Worm (Caenorhabditis elegans) whole organism, L3 larva: ENCODE data around the gene ced-3.

Experiments
- R02D3.7 ChIP-seq: fragments of 150-350 bp; optimal IDR thresholded peaks from 2 replicates; lab custom pipeline; 2014; ENCODE audit warnings: missing biosample characterization, missing genetic modification characterization
- aly-2 ChIP-seq: fragments of 150-350 bp; optimal IDR thresholded peaks from 2 replicates; lab custom pipeline; 2014; ENCODE audit warnings: missing biosample characterization, missing genetic modification characterization
- ama-1 ChIP-seq: fragments of 150-350 bp; optimal IDR thresholded peaks from 2 replicates; lab custom pipeline; 2018
- ceh-28 ChIP-seq: fragments of 150-350 bp; optimal IDR thresholded peaks from 2 replicates; lab custom pipeline; 2014; ENCODE audit warnings: missing biosample characterization, missing genetic modification reagents, missing genetic modification characterization
- ceh-82 ChIP-seq: fragments of 150-350 bp; optimal IDR thresholded peaks from 2 replicates; lab custom pipeline; 2014; ENCODE audit warnings: missing biosample characterization, missing genetic modification characterization
- ceh-9 ChIP-seq: sonication (generic microtip); optimal IDR thresholded peaks from 2 replicates; lab custom pipeline; 2018; ENCODE audit warnings: missing biosample characterization, missing genetic modification characterization
- egl-5 ChIP-seq: fragments of 150-350 bp; optimal IDR thresholded peaks from 2 replicates; lab custom pipeline; 2017; ENCODE audit warnings: missing biosample characterization, missing genetic modification reagents, missing genetic modification characterization, inconsistent platforms
- elt-2 ChIP-seq: sonication (generic microtip); optimal IDR thresholded peaks from 2 replicates; lab custom pipeline; 2016; ENCODE audit warnings: missing genetic modification reagents, mild to moderate bottlenecking, missing genetic modification characterization, missing compliant biosample characterization
- elt-3 ChIP-seq, 3 experiments: fragments of 150-350 bp in 1 of 3; sonication (generic microtip) in 2 of 3; optimal IDR thresholded peaks; 2 replicates in 2 of 3; 4 replicates in 1 of 3; lab custom pipeline; 2014 to 2017; ENCODE audit warnings: missing biosample characterization in 3 of 3, missing genetic modification characterization in 3 of 3
- eor-1 ChIP-seq, 2 experiments: fragments of 150-350 bp; optimal IDR thresholded peaks; 2 replicates each; lab custom pipeline; 2014 to 2018; ENCODE audit warnings: missing biosample characterization in 2 of 2, missing genetic modification characterization in 2 of 2
- fkh-10 ChIP-seq: sonication (generic microtip); optimal IDR thresholded peaks from 2 replicates; lab custom pipeline; 2017; ENCODE audit warnings: missing biosample characterization, missing genetic modification reagents, missing genetic modification characterization
- fos-1 ChIP-seq: fragments of 150-350 bp; optimal IDR thresholded peaks from 2 replicates; lab custom pipeline; 2014; ENCODE audit warnings: missing biosample characterization, missing genetic modification characterization
- hmg-11 ChIP-seq: sonication (generic microtip); optimal IDR thresholded peaks from 2 replicates; lab custom pipeline; 2016; ENCODE audit warnings: missing genetic modification characterization, missing compliant biosample characterization
- jun-1 ChIP-seq: fragments of 150-350 bp; optimal IDR thresholded peaks from 2 replicates; lab custom pipeline; 2014; ENCODE audit warnings: missing biosample characterization, missing genetic modification reagents, missing genetic modification characterization
- lin-39 ChIP-seq: fragments of 150-350 bp; optimal IDR thresholded peaks from 2 replicates; lab custom pipeline; 2018; ENCODE audit warnings: missing biosample characterization, missing genetic modification reagents, missing genetic modification characterization
- lsy-12 ChIP-seq: sonication (generic microtip); optimal IDR thresholded peaks from 2 replicates; lab custom pipeline; 2016; ENCODE audit warnings: mild to moderate bottlenecking, missing genetic modification characterization, missing compliant biosample characterization
- mml-1 ChIP-seq: fragments of 150-350 bp; sonication (generic microtip); optimal IDR thresholded peaks from 3 replicates; lab custom pipeline; 2014; ENCODE audit warnings: missing biosample characterization, missing genetic modification characterization
- nhr-11 ChIP-seq: fragments of 150-350 bp; optimal IDR thresholded peaks from 2 replicates; lab custom pipeline; 2014; ENCODE audit warnings: missing biosample characterization, missing genetic modification characterization
- nhr-25 ChIP-seq: sonication (generic microtip); optimal IDR thresholded peaks from 2 replicates; lab custom pipeline; 2017; ENCODE audit warnings: missing biosample characterization, missing genetic modification characterization
- nhr-28 ChIP-seq: fragments of 150-350 bp; optimal IDR thresholded peaks from 2 replicates; lab custom pipeline; 2014; ENCODE audit warnings: missing biosample characterization, missing genetic modification characterization
- nhr-67 ChIP-seq: fragments of 150-350 bp; optimal IDR thresholded peaks from 2 replicates; lab custom pipeline; 2014; ENCODE audit warnings: missing biosample characterization, missing genetic modification characterization
- nhr-76 ChIP-seq: fragments of 150-350 bp; sonication (generic microtip); optimal IDR thresholded peaks from 5 replicates; lab custom pipeline; 2014; ENCODE audit warnings: missing biosample characterization, missing genetic modification characterization
- pqm-1 ChIP-seq: fragments of 150-350 bp; optimal IDR thresholded peaks from 2 replicates; lab custom pipeline; 2017; ENCODE audit warnings: missing biosample characterization, missing genetic modification characterization, inconsistent platforms
- sea-2 ChIP-seq: fragments of 150-350 bp; sonication (generic microtip); optimal IDR thresholded peaks from 4 replicates; lab custom pipeline; 2014; ENCODE audit warnings: missing biosample characterization, missing genetic modification reagents, missing genetic modification characterization
- skn-1 ChIP-seq: fragments of 150-350 bp; optimal IDR thresholded peaks from 2 replicates; lab custom pipeline; 2014; ENCODE audit warnings: missing biosample characterization, missing genetic modification characterization
- snpc-4 ChIP-seq: fragments of 150-350 bp; optimal IDR thresholded peaks from 2 replicates; lab custom pipeline; 2014; ENCODE audit warnings: missing biosample characterization, missing genetic modification characterization
- tbx-2 ChIP-seq: sonication (generic microtip); optimal IDR thresholded peaks from 2 replicates; lab custom pipeline; 2016; ENCODE audit warnings: mild to moderate bottlenecking, missing genetic modification characterization, missing compliant biosample characterization
- unc-39 ChIP-seq: sonication (generic microtip); optimal IDR thresholded peaks from 4 replicates; lab custom pipeline; 2017; ENCODE audit warnings: missing biosample characterization, missing genetic modification characterization
- unc-62 ChIP-seq: fragments of 150-350 bp; sonication (generic microtip); optimal IDR thresholded peaks from 4 replicates; lab custom pipeline; 2014; ENCODE audit warnings: missing biosample characterization, missing genetic modification reagents, missing genetic modification characterization
- zag-1 ChIP-seq: fragments of 150-350 bp; optimal IDR thresholded peaks from 2 replicates; lab custom pipeline; 2014; ENCODE audit warnings: missing biosample characterization, missing genetic modification characterization
- ztf-11 ChIP-seq: fragments of 150-350 bp; optimal IDR thresholded peaks from 2 replicates; lab custom pipeline; 2014; ENCODE audit warnings: missing biosample characterization, missing genetic modification characterization
- ztf-4 ChIP-seq: fragments of 150-350 bp; optimal IDR thresholded peaks from 2 replicates; lab custom pipeline; 2014; ENCODE audit warnings: missing biosample characterization, missing genetic modification characterization

Gene ced-3

DNA sequence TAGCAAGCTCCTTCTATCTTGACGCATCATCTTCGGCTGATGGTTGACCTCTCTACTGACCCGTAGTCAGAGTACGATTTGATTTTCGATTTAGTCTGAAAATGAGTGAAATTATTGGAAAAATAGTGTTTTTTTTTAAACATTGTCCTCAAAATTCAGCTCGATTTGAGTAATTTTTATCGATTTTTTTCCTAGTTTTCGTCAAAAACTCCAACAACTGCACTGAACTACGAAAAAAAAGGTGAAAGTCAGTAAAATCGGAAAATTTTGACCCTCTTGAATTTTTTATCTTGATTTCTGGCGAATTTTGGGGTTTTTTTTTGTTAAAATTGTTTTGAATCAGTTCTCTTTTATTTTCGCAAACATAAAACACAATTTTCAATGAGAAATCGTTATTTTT is at the start of gene ced-3:
TSS of gene ced-3 (minus strand) at position 101 of the 400 bp plus-strand sequence.
- TF ChIP-seq snpc-4, result no peak
- no peak for TF ChIP-seq sea-2 (GFP tag; lab: Kevin White, UChicago)
- no peak for TF ChIP-seq fos-1 (tag; lab: Kevin White, UChicago)

DNA sequence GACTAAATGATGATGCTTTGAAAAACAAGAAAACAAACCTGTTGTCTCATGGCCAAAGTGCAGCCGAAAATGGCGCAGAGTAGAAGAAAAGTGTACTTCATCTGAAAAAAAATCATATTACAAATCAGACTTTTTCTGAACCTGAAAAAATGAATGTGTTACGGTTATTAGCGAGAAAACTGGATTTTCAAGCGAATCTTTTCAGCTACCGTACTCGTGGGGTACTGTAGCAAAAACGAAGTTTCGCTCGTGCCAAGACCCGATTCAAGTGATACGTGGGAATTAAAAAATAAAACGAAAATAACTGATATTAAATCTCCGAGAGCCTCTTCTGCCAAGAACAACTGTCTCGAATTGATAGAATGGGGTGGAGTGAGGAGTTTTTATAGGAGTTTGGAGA is 48.3 kb upstream of the ced-3 start, which contains the start of gene ttr-51:
TSS of gene ttr-51 (minus strand) at position 101 of the 400 bp plus-strand sequence.
- TF ChIP-seq pqm-1, result peak; percentile 57
- TF ChIP-seq R02D3.7 (tag; lab: Kevin White, UChicago), result no peak
- TF ChIP-seq elt-2, result peak; percentile 41

DNA sequence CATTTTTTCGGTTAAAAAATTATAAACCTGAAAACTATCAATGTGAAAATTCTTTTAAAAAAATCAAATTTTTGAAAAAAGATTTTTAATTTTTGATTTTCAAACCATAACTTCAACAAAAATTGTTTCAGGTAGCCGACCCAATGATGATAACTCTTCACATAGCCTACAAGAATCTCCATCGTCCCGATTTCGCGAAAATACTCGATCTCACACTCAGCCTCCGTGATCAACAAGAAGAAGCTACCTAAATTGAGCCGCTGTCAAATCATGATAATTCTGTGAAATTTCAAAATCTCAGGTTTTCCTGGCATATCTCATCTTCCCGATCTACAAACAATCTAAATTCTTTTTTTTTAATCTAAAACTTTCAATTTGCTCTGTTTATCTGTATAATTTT is 46.3 kb upstream of the ced-3 start:
- TF ChIP-seq ztf-11 (no peak), ama-1 (lab: Kevin White, UChicago) (peak; percentile 33), jun-1 (tag; lab: Kevin White, UChicago) (no peak)

DNA sequence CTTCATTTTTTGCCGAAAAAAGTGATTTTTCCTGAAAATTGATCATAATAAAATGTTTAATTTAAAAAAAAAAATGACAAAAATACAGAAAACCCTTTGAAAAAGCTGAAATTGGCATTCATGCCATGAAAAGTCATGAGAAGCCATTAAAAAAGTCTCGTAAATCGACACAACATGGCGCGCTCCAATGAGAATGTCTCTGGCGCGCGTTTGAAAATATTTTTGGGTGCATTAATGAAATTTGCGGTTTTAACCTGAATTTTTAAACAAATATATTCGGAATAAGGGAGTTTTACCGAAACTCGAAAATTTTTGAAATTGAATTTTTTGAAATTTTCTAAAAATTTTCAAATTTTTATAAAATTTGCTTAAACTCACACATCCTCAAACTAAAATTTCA is 43.8 kb upstream of the ced-3 start:
- no peak for TF ChIP-seq sea-2 (GFP tag; lab: Kevin White, UChicago)
- no peak for TF ChIP-seq nhr-28
- no peak for TF ChIP-seq ama-1 (lab: Kevin White, UChicago)
- TF ChIP-seq egl-5, result no peak
- no peak for TF ChIP-seq zag-1

DNA sequence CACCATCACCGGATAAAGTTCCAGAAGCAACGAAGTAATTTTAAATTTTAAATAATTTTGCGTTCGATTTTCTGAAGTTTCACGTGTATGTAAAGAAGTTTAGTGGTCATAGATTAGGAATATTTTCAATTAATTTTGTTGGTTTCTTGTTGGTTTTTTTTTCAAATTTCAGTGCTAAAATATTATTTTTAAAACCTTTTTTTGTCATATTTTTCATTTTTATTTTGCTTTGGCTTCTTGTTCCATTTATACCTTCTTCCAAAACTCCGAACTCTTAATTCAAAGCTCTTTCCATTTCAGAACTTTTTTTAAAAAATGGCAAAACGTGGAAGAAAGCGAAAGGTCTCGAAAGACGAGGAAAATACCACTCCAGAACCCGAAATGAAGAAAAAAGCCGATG is 43.0 kb upstream of the ced-3 start, which contains the start of gene JC8.7:
TSS of gene JC8.7 (plus strand) at position 301 of the 400 bp plus-strand sequence.
- TF ChIP-seq ama-1 (lab: Kevin White, UChicago) (no peak), unc-62 (GFP tag; lab: Kevin White, UChicago) (no peak)

DNA sequence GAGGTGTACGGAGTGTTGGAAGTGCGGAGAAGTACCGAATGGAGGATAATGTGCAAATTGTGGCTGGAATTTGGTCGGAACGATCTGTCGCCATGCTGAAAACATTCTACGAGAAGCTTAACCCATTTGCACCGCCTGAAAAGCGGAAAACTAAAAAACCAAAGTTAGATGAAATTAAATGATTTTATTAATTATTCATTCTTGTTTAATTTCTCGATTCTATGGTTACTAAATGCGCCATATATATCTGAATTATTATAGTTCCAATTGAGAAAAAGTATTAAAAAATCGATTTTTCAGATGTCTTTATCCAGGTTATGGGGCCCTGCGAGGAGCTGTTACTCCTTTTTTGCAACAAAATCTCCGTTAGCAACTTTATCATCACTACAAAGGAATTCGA is 40.1 kb upstream of the ced-3 start, which contains the start of gene cox-11:
TSS of gene cox-11 (plus strand) at position 301 of the 400 bp plus-strand sequence.
- TF ChIP-seq nhr-76 (tag; lab: Kevin White, UChicago) (no peak), eor-1 (tag; optimal IDR thresholded peaks at IDR 0.05; lab: Kevin White, UChicago) (no peak)

DNA sequence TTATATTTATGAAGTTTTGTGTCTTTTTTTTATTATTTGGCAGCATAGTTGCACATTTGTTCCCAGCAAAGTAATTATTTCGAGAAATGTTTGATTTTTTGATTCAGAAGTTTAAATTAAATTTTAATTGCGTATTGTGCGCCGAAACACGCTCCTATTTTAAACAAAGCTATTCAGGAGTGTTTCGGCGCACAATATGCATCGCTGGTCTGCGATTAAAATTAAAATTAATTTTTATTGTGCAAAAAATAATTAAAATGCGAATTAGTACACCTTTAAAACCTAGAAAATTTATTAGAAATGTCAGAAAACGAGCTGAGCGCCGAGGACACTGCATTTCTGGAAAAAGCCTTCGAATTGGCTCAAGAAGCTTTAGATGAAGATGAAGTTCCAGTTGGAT is 39.4 kb upstream of the ced-3 start, which contains the start of gene JC8.4:
TSS of gene JC8.4 (plus strand) at position 301 of the 400 bp plus-strand sequence.
- TF ChIP-seq tbx-2 (tag; lab: Kevin White, UChicago) (no peak), lsy-12 (tag; lab: Kevin White, UChicago) (no peak), aly-2 (tag; lab: Kevin White, UChicago) (no peak), nhr-67 (tag; lab: Kevin White, UChicago) (no peak), ama-1 (lab: Kevin White, UChicago) (no peak)

DNA sequence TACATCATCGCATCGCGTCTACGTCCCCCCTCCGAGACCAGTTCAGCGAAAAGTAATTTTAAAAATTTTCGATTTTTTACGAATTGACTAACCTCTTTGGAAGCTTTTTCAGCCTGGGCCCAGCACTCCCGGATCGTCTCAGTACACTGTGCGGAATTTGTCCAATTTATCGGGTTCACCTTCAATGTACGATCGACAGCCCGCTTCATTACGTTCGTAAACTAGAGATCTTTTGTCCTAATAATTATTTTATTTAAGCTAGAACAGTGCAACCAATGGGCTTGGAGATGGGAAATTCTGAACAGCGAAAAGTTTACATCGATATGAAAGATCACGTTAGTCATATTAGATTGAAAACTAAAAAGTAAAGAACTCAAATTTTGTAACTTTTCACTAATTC is 37.4 kb upstream of the ced-3 start:
- TF ChIP-seq aly-2 (tag; lab: Kevin White, UChicago), result no peak
- TF ChIP-seq, all 47 proteins: peak for 0

DNA sequence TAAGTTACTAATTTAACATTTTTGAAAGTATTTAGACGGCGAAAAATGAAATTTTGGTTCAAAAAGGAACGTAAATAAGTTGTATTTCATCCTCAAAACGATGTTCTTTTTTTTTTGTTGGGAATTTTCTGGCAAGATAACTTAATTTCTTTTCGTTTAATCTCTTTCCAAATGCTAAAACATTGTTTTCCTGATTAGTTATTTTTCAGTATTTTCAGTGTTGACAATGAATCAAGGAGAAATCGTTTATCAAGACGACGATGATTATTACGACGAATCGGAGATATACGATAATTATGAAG is 36.9 kb upstream of the ced-3 start, which contains the start of gene lin-54:
TSS of gene lin-54 (plus strand) at position 203 of the 302 bp plus-strand sequence.
- no peak for TF ChIP-seq hmg-11
- peak in 1 of 2 experiments; percentile 5 for TF ChIP-seq eor-1 (tag; optimal IDR thresholded peaks at IDR 0.05; lab: Kevin White, UChicago)

DNA sequence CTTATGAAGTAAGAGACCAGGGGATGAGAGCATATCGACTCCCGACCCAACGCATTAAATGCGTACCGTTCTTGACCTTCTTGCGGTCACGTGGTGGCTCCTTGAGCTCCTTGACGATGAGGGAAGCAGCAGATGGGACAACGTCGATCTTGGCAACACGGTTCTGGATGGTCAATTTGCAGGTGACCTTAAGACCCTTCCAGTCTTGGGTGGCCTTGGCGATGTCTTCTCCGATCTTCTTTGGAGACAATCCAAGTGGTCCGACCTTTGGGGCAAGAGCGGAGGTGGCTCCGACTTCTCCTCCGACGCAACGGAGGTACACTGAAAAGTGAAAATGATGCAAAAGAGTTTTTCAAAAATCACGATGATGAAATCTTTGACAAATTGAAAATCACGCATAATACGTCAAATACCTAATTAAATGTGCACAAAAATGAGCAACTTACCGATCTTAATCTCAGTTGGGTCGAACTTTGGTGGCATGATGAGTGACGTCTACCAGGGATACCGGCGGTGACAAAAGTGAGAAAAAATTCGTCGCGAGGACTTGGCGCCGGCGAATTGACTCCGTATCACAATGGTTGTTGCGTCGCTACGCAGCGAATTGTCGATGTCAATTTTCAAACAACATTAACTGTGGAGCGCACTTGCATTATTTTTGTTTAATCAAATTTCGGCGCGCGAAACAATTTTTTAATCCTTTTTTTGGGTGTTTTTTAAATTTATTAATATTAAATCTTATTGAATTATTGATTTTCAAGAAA is 36.3 kb upstream of the ced-3 start, which contains the start of gene rpl-12:
TSS of gene rpl-12 (minus strand) at position 574 of the 764 bp plus-strand sequence.
- peak; percentile 95 for TF ChIP-seq nhr-11 (tag; lab: Kevin White, UChicago)
- no peak for TF ChIP-seq ceh-9 (tag; lab: Kevin White, UChicago)
- TF ChIP-seq jun-1 (tag; lab: Kevin White, UChicago), result peak; percentile 98
- peak; percentile 92 for TF ChIP-seq ceh-28 (tag; lab: Kevin White, UChicago)
- peak; percentile 90 for TF ChIP-seq pqm-1
- TF ChIP-seq unc-62 (GFP tag; lab: Kevin White, UChicago), result peak; percentile 92
- TF ChIP-seq hmg-11, result peak; percentile 91
- TF ChIP-seq nhr-25, result peak; percentile 99
- peak; percentile 100 for TF ChIP-seq lin-39 (tag; lab: Kevin White, UChicago)
- TF ChIP-seq zag-1, result peak; percentile 67
- TF ChIP-seq mml-1 (tag; lab: Kevin White, UChicago), result no peak
- TF ChIP-seq sea-2 (GFP tag; lab: Kevin White, UChicago), result no peak
- TF ChIP-seq lsy-12 (tag; lab: Kevin White, UChicago), result peak; percentile 99
- peak; percentile 71 for TF ChIP-seq aly-2 (tag; lab: Kevin White, UChicago)
- no peak for TF ChIP-seq unc-39 (tag; lab: Kevin White, UChicago)
- TF ChIP-seq ztf-4 (tag; lab: Kevin White, UChicago), result peak; percentile 90
- TF ChIP-seq ceh-82 (tag; lab: Kevin White, UChicago), result peak; percentile 89
- peak; percentile 95 for TF ChIP-seq snpc-4
- peak; percentile 99 for TF ChIP-seq fkh-10 (GFP tag; lab: Kevin White, UChicago)
- TF ChIP-seq skn-1, result peak; percentile 96
- peak in 2 of 3 experiments; percentile 85 to 91 for TF ChIP-seq elt-3 (tag; optimal IDR thresholded peaks at IDR 0.05; lab: Kevin White, UChicago)
